Worm (Caenorhabditis elegans) whole organism, L4 larva: ENCODE results near the gene Y53C12A.10.

ENCODE experiments used
- F10B5.3 ChIP-seq: sonication (generic microtip); optimal IDR thresholded peaks from 2 replicates; lab custom pipeline; 2016; ENCODE audit warnings: mild to moderate bottlenecking, missing genetic modification characterization, missing compliant biosample characterization
- F37D6.2 ChIP-seq: sonication (generic microtip); optimal IDR thresholded peaks from 2 replicates; lab custom pipeline; 2016; ENCODE audit warnings: mild to moderate bottlenecking, missing genetic modification characterization, missing compliant biosample characterization
- F44E2.7 ChIP-seq: fragments of 200-800 bp; sonication (Bioruptor generic); IDR thresholded peaks from 2 replicates; pipeline ENCODE4 v2.1.2; 2022; ENCODE audit warnings: missing genetic modification characterization, missing compliant biosample characterization
- F49E8.2 ChIP-seq: sonication (generic microtip); optimal IDR thresholded peaks from 2 replicates; lab custom pipeline; 2016; ENCODE audit warnings: missing compliant biosample characterization, mild to moderate bottlenecking, missing genetic modification characterization, borderline replicate concordance
- R02D3.7 ChIP-seq: fragments of 150-350 bp; sonication (generic microtip); optimal IDR thresholded peaks from 3 replicates; lab custom pipeline; 2014; ENCODE audit warnings: missing biosample characterization, missing genetic modification characterization
- T20F7.1 ChIP-seq: fragments of 200-800 bp; sonication (Bioruptor generic); optimal IDR thresholded peaks from 2 replicates; lab custom pipeline; 2018; ENCODE audit warnings: mild to moderate bottlenecking, missing genetic modification characterization, missing compliant biosample characterization
- ZK546.5 ChIP-seq, 2 experiments: sonication (generic microtip); optimal IDR thresholded peaks; 2 replicates each; lab custom pipeline; 2017; ENCODE audit warnings: missing biosample characterization in 2 of 2, missing genetic modification characterization in 2 of 2
- aha-1 ChIP-seq: fragments of 150-350 bp; peaks from one replicate; lab custom pipeline; 2014; ENCODE audit warnings: missing biosample characterization, missing genetic modification characterization
- aly-2 ChIP-seq: sonication (generic microtip); optimal IDR thresholded peaks from 2 replicates; lab custom pipeline; 2018; ENCODE audit warnings: missing biosample characterization, missing genetic modification characterization
- arid-1 ChIP-seq: fragments of 200-800 bp; sonication (Bioruptor generic); conservative IDR thresholded peaks from 2 replicates; pipeline ENCODE4 v1.3.6; 2022; ENCODE audit warnings: missing genetic modification reagents, missing genetic modification characterization, missing compliant biosample characterization
- ceh-44 ChIP-seq: fragments of 200-800 bp; sonication (Bioruptor generic); IDR thresholded peaks from 2 replicates; pipeline ENCODE4 v1.3.6; 2022; ENCODE audit warnings: missing genetic modification reagents, missing genetic modification characterization, missing compliant biosample characterization
- ceh-82 ChIP-seq: sonication (generic microtip); optimal IDR thresholded peaks from 2 replicates; lab custom pipeline; 2017; ENCODE audit warnings: missing biosample characterization, missing genetic modification characterization
- ces-1 ChIP-seq: fragments of 150-350 bp; sonication (generic microtip); optimal IDR thresholded peaks from 4 replicates; lab custom pipeline; 2014; ENCODE audit warnings: missing biosample characterization, missing genetic modification reagents, missing genetic modification characterization
- cey-2 ChIP-seq: sonication (generic microtip); optimal IDR thresholded peaks from 3 replicates; lab custom pipeline; 2017; ENCODE audit warnings: missing genetic modification characterization, mild to moderate bottlenecking, missing compliant biosample characterization, antibody characterized with exemption, borderline replicate concordance; ENCODE audit not compliant: insufficient read depth
- ctbp-1 ChIP-seq: fragments of 200-800 bp; sonication (Bioruptor generic); IDR thresholded peaks from 2 replicates; pipeline ENCODE4 v1.3.6; 2022; ENCODE audit warnings: missing genetic modification reagents, missing genetic modification characterization, missing compliant biosample characterization
- dmd-6 ChIP-seq: fragments of 200-800 bp; sonication (Bioruptor generic); IDR thresholded peaks from 2 replicates; pipeline ENCODE4 v1.3.6; 2022; ENCODE audit warnings: missing genetic modification reagents, missing genetic modification characterization, missing compliant biosample characterization
- fkh-10 ChIP-seq: fragments of 150-350 bp; optimal IDR thresholded peaks from 2 replicates; lab custom pipeline; 2014; ENCODE audit warnings: missing biosample characterization, missing genetic modification reagents, missing genetic modification characterization
- gei-8 ChIP-seq: fragments of 200-800 bp; sonication (Bioruptor generic); optimal IDR thresholded peaks from 2 replicates; lab custom pipeline; 2018; ENCODE audit warnings: mild to moderate bottlenecking, missing genetic modification characterization, missing compliant biosample characterization
- hlh-11 ChIP-seq: fragments of 200-800 bp; sonication (Bioruptor generic); optimal IDR thresholded peaks from 2 replicates; lab custom pipeline; 2018; ENCODE audit warnings: mild to moderate bottlenecking, missing genetic modification characterization, missing compliant biosample characterization
- hmg-1.1 ChIP-seq: fragments of 200-800 bp; sonication (Bioruptor generic); IDR thresholded peaks from 2 replicates; pipeline ENCODE4 v1.3.6; 2022; ENCODE audit warnings: missing genetic modification reagents, missing genetic modification characterization, missing compliant biosample characterization
- lin-39 ChIP-seq: fragments of 150-350 bp; optimal IDR thresholded peaks from 2 replicates; lab custom pipeline; 2014; ENCODE audit warnings: missing biosample characterization, missing genetic modification reagents, missing genetic modification characterization
- lsy-2 ChIP-seq, 2 experiments: fragments of 150-350 bp in 1 of 2; sonication (generic microtip) in 1 of 2; optimal IDR thresholded peaks; 2 replicates each; lab custom pipeline; 2014 to 2017; ENCODE audit warnings: missing biosample characterization in 2 of 2, missing genetic modification characterization in 2 of 2
- mdl-1 ChIP-seq, 2 experiments: fragments of 150-350 bp in 1 of 2; sonication (generic microtip) in 1 of 2; optimal IDR thresholded peaks; 2 replicates each; lab custom pipeline; 2014 to 2017; ENCODE audit warnings: missing biosample characterization in 2 of 2, missing genetic modification characterization in 2 of 2
- mdt-29 ChIP-seq: fragments of 200-800 bp; sonication (Bioruptor generic); IDR thresholded peaks from 2 replicates; pipeline ENCODE4 v1.3.6; 2022; ENCODE audit warnings: missing genetic modification reagents, missing genetic modification characterization, missing compliant biosample characterization
- mep-1 ChIP-seq: fragments of 150-350 bp; sonication (generic microtip); optimal IDR thresholded peaks from 3 replicates; lab custom pipeline; 2014; ENCODE audit warnings: missing biosample characterization, missing genetic modification characterization
- mxl-3 ChIP-seq: fragments of 200-800 bp; sonication (Bioruptor generic); optimal IDR thresholded peaks from 2 replicates; lab custom pipeline; 2018; ENCODE audit warnings: mild to moderate bottlenecking, missing genetic modification characterization, missing compliant biosample characterization
- nhr-25 ChIP-seq: sonication (generic microtip); optimal IDR thresholded peaks from 2 replicates; lab custom pipeline; 2017; ENCODE audit warnings: missing genetic modification characterization, mild to moderate bottlenecking, missing compliant biosample characterization, antibody characterized with exemption, moderate library complexity, borderline replicate concordance; ENCODE audit not compliant: insufficient read depth
- nhr-28 ChIP-seq: fragments of 150-350 bp; optimal IDR thresholded peaks from 2 replicates; lab custom pipeline; 2014; ENCODE audit warnings: missing biosample characterization, missing genetic modification characterization
- nhr-42 ChIP-seq: fragments of 200-800 bp; sonication (Bioruptor generic); IDR thresholded peaks from 2 replicates; pipeline ENCODE4 v1.3.6; 2022; ENCODE audit warnings: missing genetic modification characterization, missing compliant biosample characterization
- nhr-76 ChIP-seq: fragments of 150-350 bp; optimal IDR thresholded peaks from 2 replicates; lab custom pipeline; 2014; ENCODE audit warnings: missing biosample characterization, missing genetic modification characterization
- rbr-2 ChIP-seq: sonication (generic microtip); optimal IDR thresholded peaks from 2 replicates; lab custom pipeline; 2016; ENCODE audit warnings: missing genotype, missing genetic modification characterization, missing compliant biosample characterization
- spr-1 ChIP-seq: sonication (generic microtip); optimal IDR thresholded peaks from 2 replicates; lab custom pipeline; 2016; ENCODE audit warnings: mild to moderate bottlenecking, missing genetic modification characterization, missing compliant biosample characterization
- tra-1 ChIP-seq: fragments of 200-800 bp; sonication (Bioruptor generic); IDR thresholded peaks from 2 replicates; pipeline ENCODE4 v1.3.6; 2022; ENCODE audit warnings: missing genetic modification reagents, missing genetic modification characterization, missing compliant biosample characterization
- unc-62 ChIP-seq, 3 experiments: fragments of 150-350 bp in 1 of 3; sonication (generic microtip); optimal IDR thresholded peaks in 2 of 3; peaks in 1 of 3; 1 replicate in 1 of 3; 2 replicates in 2 of 3; lab custom pipeline; 2014 to 2017; ENCODE audit warnings: missing biosample characterization in 3 of 3, missing genetic modification characterization in 3 of 3, missing genetic modification reagents in 3 of 3, missing genotype in 1 of 3
- zip-11 ChIP-seq: fragments of 200-800 bp; sonication (Bioruptor generic); IDR thresholded peaks from 2 replicates; pipeline ENCODE4 v1.3.6; 2022; ENCODE audit warnings: missing genetic modification characterization, missing compliant biosample characterization
- zip-2 ChIP-seq: fragments of 150-350 bp; optimal IDR thresholded peaks from 2 replicates; lab custom pipeline; 2014; ENCODE audit warnings: missing biosample characterization, missing genetic modification characterization

The Y53C12A.10 gene

ce11 chrII:9729866-9730265 is 25.2 kb upstream of the Y53C12A.10 start:
- peak; percentile 27; the same call in 1 of the 2 replicates for TF ChIP-seq hmg-1.1 (GFP tag; lab: Robert Waterston, UW)
- TF ChIP-seq rbr-2 (tag; lab: Kevin White, UChicago), result peak; percentile 28
- TF ChIP-seq unc-62 (GFP tag; optimal IDR thresholded peaks at IDR 0.05 in 1 of 2; lab: Kevin White, UChicago), result peak in 1 of 2 experiments; percentile 19
- TF ChIP-seq unc-62 (tag; optimal IDR thresholded peaks at IDR 0.05; lab: Kevin White, UChicago), result no peak
- TF ChIP-seq hlh-11 (tag; lab: Kevin White, UChicago), result peak; percentile 3
- no peak for TF ChIP-seq ceh-44
- TF ChIP-seq spr-1 (tag; lab: Kevin White, UChicago), result no peak

- peak; percentile 55 for TF ChIP-seq mxl-3 (GFP tag; lab: Kevin White, UChicago)
- TF ChIP-seq hlh-11 (tag; lab: Kevin White, UChicago), result peak; percentile 12
- no peak for TF ChIP-seq T20F7.1
- peak; percentile 24 for TF ChIP-seq nhr-28
- no peak for TF ChIP-seq aly-2 (tag; lab: Kevin White, UChicago)
- TF ChIP-seq tra-1 (GFP tag; lab: Robert Waterston, UW), result 0 out of 2 replicates have a peak, but pooled peaks have one; percentile 65
- peak; percentile 49 for TF ChIP-seq aha-1 (tag; lab: Kevin White, UChicago)
- TF ChIP-seq F44E2.7 (GFP tag; lab: Robert Waterston, UW), result no peak
- TF ChIP-seq mdl-1 (tag; optimal IDR thresholded peaks at IDR 0.05; lab: Kevin White, UChicago), result peak in 1 of 2 experiments; percentile 45
- TF ChIP-seq, all 104 proteins: peak for 6
Observed at ce11 chrII:9729196-9729595, 24.6 kb upstream of the Y53C12A.10 start.

ce11 chrII:9728506-9728905 is 23.9 kb upstream of the Y53C12A.10 start:
- TF ChIP-seq dmd-6 (GFP tag; lab: Robert Waterston, UW), result no peak
- TF ChIP-seq lsy-2 (tag; optimal IDR thresholded peaks at IDR 0.05; lab: Kevin White, UChicago), result peak in 1 of 2 experiments; percentile 1
- TF ChIP-seq F10B5.3 (tag; lab: Kevin White, UChicago), result no peak
- no peak for TF ChIP-seq rbr-2 (tag; lab: Kevin White, UChicago)
- TF ChIP-seq F49E8.2 (tag; lab: Kevin White, UChicago), result no peak
- TF ChIP-seq fkh-10 (GFP tag; lab: Kevin White, UChicago), result peak; percentile 83
- 0 out of 2 replicates have a peak, but pooled peaks have one; percentile 20 for TF ChIP-seq ctbp-1
- TF ChIP-seq nhr-42 (GFP tag; lab: Robert Waterston, UW), result no peak
- TF ChIP-seq F37D6.2 (tag; lab: Kevin White, UChicago), result no peak
- no peak for TF ChIP-seq mep-1 (tag; lab: Kevin White, UChicago)
- TF ChIP-seq aly-2 (tag; lab: Kevin White, UChicago), result no peak
- no peak for TF ChIP-seq gei-8 (GFP tag; lab: Kevin White, UChicago)
- no peak for TF ChIP-seq ZK546.5 (tag; optimal IDR thresholded peaks at IDR 0.05; lab: Kevin White, UChicago)
- TF ChIP-seq zip-2, result no peak
- peak; percentile 64 for TF ChIP-seq ces-1 (GFP tag; lab: Kevin White, UChicago)
- TF ChIP-seq mdl-1 (tag; optimal IDR thresholded peaks at IDR 0.05; lab: Kevin White, UChicago), result no peak
- TF ChIP-seq cey-2, result no peak
- no peak for TF ChIP-seq mdt-29 (GFP tag; lab: Robert Waterston, UW)
- TF ChIP-seq lin-39 (tag; lab: Kevin White, UChicago), result no peak
- TF ChIP-seq R02D3.7, result no peak
- no peak for TF ChIP-seq nhr-76
- no peak for TF ChIP-seq nhr-25 (tag; lab: Kevin White, UChicago)
- TF ChIP-seq ceh-82 (tag; lab: Kevin White, UChicago), result no peak
- no peak for TF ChIP-seq arid-1 (GFP tag; lab: Robert Waterston, UW)
- TF ChIP-seq zip-11 (GFP tag; lab: Robert Waterston, UW), result no peak
